Fruit fly (Drosophila melanogaster) whole organism, embryonic: ENCODE results near the gene CG33181.
A peak's percentile ranks its signal among the peaks of the same experiment; 100 is the strongest.

Experiments used
- ATbp ChIP-seq: fragments of 200-800 bp; sonication (Bioruptor generic); optimal IDR thresholded peaks from 2 replicates; lab custom pipeline; 2017; ENCODE audit warnings: missing biosample characterization, mild to moderate bottlenecking, missing genetic modification characterization, missing genetic modification reagents
- Abd-B ChIP-seq: fragments of 200-800 bp; sonication (Bioruptor generic); optimal IDR thresholded peaks from 2 replicates; lab custom pipeline; 2018; ENCODE audit warnings: missing biosample characterization, mild to moderate bottlenecking, missing genetic modification characterization, moderate library complexity
- Aef1 ChIP-seq: fragments of 200-800 bp; sonication (Bioruptor generic); IDR thresholded peaks from 3 replicates; pipeline ENCODE4 v1.3.6; 2022; ENCODE audit warnings: missing biosample characterization, missing genetic modification characterization
- Blimp-1 ChIP-seq: fragments of 200-800 bp; sonication (Bioruptor generic); optimal IDR thresholded peaks from 3 replicates; lab custom pipeline; 2018; ENCODE audit warnings: missing biosample characterization, missing genetic modification characterization, mild to moderate bottlenecking, moderate library complexity, missing genetic modification reagents
- CG10462 ChIP-seq: fragments of 200-800 bp; sonication (Bioruptor generic); optimal IDR thresholded peaks from 2 replicates; lab custom pipeline; 2016; ENCODE audit warnings: missing biosample characterization, missing genetic modification characterization
- CG11504 ChIP-seq: fragments of 200-800 bp; sonication (Bioruptor generic); optimal IDR thresholded peaks from 3 replicates; lab custom pipeline; 2019; ENCODE audit warnings: missing biosample characterization, mild to moderate bottlenecking, missing genetic modification characterization, moderate library complexity
- CG11695 ChIP-seq: fragments of 200-800 bp; sonication (Bioruptor generic); IDR thresholded peaks from 3 replicates; pipeline ENCODE4 v1.3.6; 2022; ENCODE audit warnings: missing biosample characterization, missing genetic modification characterization
- CG11696 ChIP-seq: fragments of 200-800 bp; sonication (Bioruptor generic); IDR thresholded peaks from 2 replicates; pipeline ENCODE4 v1.3.6; 2022; ENCODE audit warnings: missing biosample characterization, missing genetic modification characterization
- CG1233 ChIP-seq: fragments of 200-800 bp; sonication (Bioruptor generic); optimal IDR thresholded peaks from 4 replicates; lab custom pipeline; 2018; ENCODE audit warnings: missing biosample characterization, mild to moderate bottlenecking, missing genetic modification characterization
- CG1602 ChIP-seq: fragments of 200-800 bp; sonication (Bioruptor generic); optimal IDR thresholded peaks from 3 replicates; lab custom pipeline; 2016; ENCODE audit warnings: missing biosample characterization, missing genetic modification characterization
- CG1603 ChIP-seq: fragments of 200-800 bp; sonication (Bioruptor generic); optimal IDR thresholded peaks from 2 replicates; lab custom pipeline; 2019; ENCODE audit warnings: missing biosample characterization, mild to moderate bottlenecking, missing genetic modification characterization, moderate library complexity
- CG17359 ChIP-seq: fragments of 200-800 bp; sonication (Bioruptor generic); optimal IDR thresholded peaks from 3 replicates; lab custom pipeline; 2018; ENCODE audit warnings: missing biosample characterization, mild to moderate bottlenecking, missing genetic modification characterization, moderate library complexity
- CG17802 ChIP-seq: fragments of 200-800 bp; sonication (Bioruptor generic); optimal IDR thresholded peaks from 2 replicates; lab custom pipeline; 2018; ENCODE audit warnings: missing biosample characterization, mild to moderate bottlenecking, missing genetic modification characterization, moderate library complexity
- CG18619 ChIP-seq: fragments of 200-800 bp; sonication (Bioruptor generic); optimal IDR thresholded peaks from 3 replicates; lab custom pipeline; 2017; ENCODE audit warnings: missing biosample characterization, mild to moderate bottlenecking, missing genetic modification characterization
- CG2199 ChIP-seq: fragments of 200-800 bp; sonication (Bioruptor generic); IDR thresholded peaks from 3 replicates; pipeline ENCODE4 v1.3.6; 2022; ENCODE audit warnings: missing biosample characterization, missing genetic modification characterization
- CG9215 ChIP-seq: fragments of 200-800 bp; sonication (Bioruptor generic); IDR thresholded peaks from 2 replicates; pipeline ENCODE4 v1.3.6; 2022; ENCODE audit warnings: missing biosample characterization, missing genetic modification characterization
- Dfd ChIP-seq, 2 experiments: fragments of >200 bp; optimal IDR thresholded peaks; 2 replicates each; lab custom pipeline; 2017; ENCODE audit warnings: missing biosample characterization in 2 of 2, missing genetic modification characterization in 2 of 2
- Dp ChIP-seq: fragments of 200-800 bp; sonication (Bioruptor generic); optimal IDR thresholded peaks from 2 replicates; lab custom pipeline; 2018; ENCODE audit warnings: missing biosample characterization, mild to moderate bottlenecking, missing genetic modification characterization, moderate library complexity
- Eip74EF ChIP-seq, 2 experiments: fragments of 200-800 bp in 1 of 2; fragments of >200 bp in 1 of 2; sonication (Bioruptor generic) in 1 of 2; optimal IDR thresholded peaks; 2 replicates each; lab custom pipeline; 2017 to 2019; ENCODE audit warnings: missing biosample characterization in 2 of 2, missing genetic modification characterization in 2 of 2, mild to moderate bottlenecking in 1 of 2, moderate library complexity in 1 of 2
- Hr3 ChIP-seq: fragments of 200-800 bp; sonication (Bioruptor generic); optimal IDR thresholded peaks from 3 replicates; lab custom pipeline; 2016; ENCODE audit warnings: missing biosample characterization, missing genetic modification characterization
- Hr51 ChIP-seq, 2 experiments: fragments of 200-800 bp; sonication (Bioruptor generic); optimal IDR thresholded peaks; 2 replicates in 1 of 2; 3 replicates in 1 of 2; lab custom pipeline; 2016 to 2018; ENCODE audit warnings: missing biosample characterization in 2 of 2, missing genetic modification characterization in 2 of 2, mild to moderate bottlenecking in 1 of 2, moderate library complexity in 1 of 2
- Kr ChIP-seq: fragments of 200-800 bp; sonication (Bioruptor generic); optimal IDR thresholded peaks from 2 replicates; lab custom pipeline; 2017; ENCODE audit warnings: missing biosample characterization, mild to moderate bottlenecking, missing genetic modification characterization
- MTF-1 ChIP-seq: fragments of 200-800 bp; sonication (Bioruptor generic); optimal IDR thresholded peaks from 2 replicates; lab custom pipeline; 2018; ENCODE audit warnings: missing biosample characterization, mild to moderate bottlenecking, missing genetic modification characterization, borderline replicate concordance
- Med ChIP-seq: fragments of 200-800 bp; sonication (Bioruptor generic); peaks from one replicate; lab custom pipeline; 2016; ENCODE audit warnings: missing biosample characterization, missing genetic modification characterization, mild to moderate bottlenecking, inconsistent platforms, moderate library complexity
- Mrtf ChIP-seq: fragments of 200-800 bp; sonication (Bioruptor generic); IDR thresholded peaks from 3 replicates; pipeline ENCODE4 v1.3.6; 2022; ENCODE audit warnings: missing biosample characterization, missing genetic modification characterization
- Xrp1 ChIP-seq: fragments of 200-800 bp; sonication (Bioruptor generic); IDR thresholded peaks from 2 replicates; pipeline ENCODE4 v1.3.6; 2022; ENCODE audit warnings: missing biosample characterization, missing genetic modification characterization
- ac ChIP-seq: fragments of 200-800 bp; sonication (Bioruptor generic); optimal IDR thresholded peaks from 3 replicates; lab custom pipeline; 2017; ENCODE audit warnings: missing biosample characterization, mild to moderate bottlenecking, missing genetic modification characterization
- bsh ChIP-seq, 2 experiments: fragments of 200-800 bp; sonication (Bioruptor generic); optimal IDR thresholded peaks; 2 replicates each; lab custom pipeline; 2017 to 2018; ENCODE audit warnings: mild to moderate bottlenecking in 2 of 2, missing biosample characterization in 2 of 2, missing genetic modification characterization in 2 of 2, moderate library complexity in 1 of 2
- btn ChIP-seq: fragments of 200-800 bp; sonication (Bioruptor generic); optimal IDR thresholded peaks from 2 replicates; lab custom pipeline; 2016; ENCODE audit warnings: missing biosample characterization, missing genetic modification characterization
- caup ChIP-seq: fragments of 200-800 bp; sonication (Bioruptor generic); optimal IDR thresholded peaks from 3 replicates; lab custom pipeline; 2017; ENCODE audit warnings: missing biosample characterization, mild to moderate bottlenecking, missing genetic modification characterization, moderate library complexity; ENCODE audit not compliant: severe bottlenecking
- ci ChIP-seq: fragments of 200-800 bp; sonication (Bioruptor generic); IDR thresholded peaks from 3 replicates; pipeline ENCODE4 v1.3.6; 2022; ENCODE audit warnings: missing biosample characterization, missing genetic modification characterization
- cwo ChIP-seq: fragments of 200-800 bp; sonication (Bioruptor generic); optimal IDR thresholded peaks from 3 replicates; lab custom pipeline; 2017; ENCODE audit warnings: missing biosample characterization, missing genetic modification characterization, mild to moderate bottlenecking, moderate library complexity, missing genetic modification reagents
- en ChIP-seq: fragments of 200-800 bp; sonication (Bioruptor generic); optimal IDR thresholded peaks from 2 replicates; lab custom pipeline; 2016; ENCODE audit warnings: missing biosample characterization, missing genetic modification characterization
- esg ChIP-seq: fragments of 200-800 bp; sonication (Bioruptor generic); conservative IDR thresholded peaks from 2 replicates; pipeline ENCODE4 v1.3.6; 2022; ENCODE audit warnings: missing biosample characterization, missing genetic modification characterization
- ind ChIP-seq: fragments of 200-800 bp; sonication (Bioruptor generic); optimal IDR thresholded peaks from 3 replicates; lab custom pipeline; 2016; ENCODE audit warnings: missing biosample characterization, missing genetic modification characterization
- jing ChIP-seq: fragments of 200-800 bp; sonication (Bioruptor generic); optimal IDR thresholded peaks from 2 replicates; lab custom pipeline; 2018; ENCODE audit warnings: missing biosample characterization, mild to moderate bottlenecking, missing genetic modification characterization
- ken ChIP-seq: fragments of 200-800 bp; sonication (Bioruptor generic); IDR thresholded peaks from 3 replicates; pipeline ENCODE4 v1.3.6; 2022; ENCODE audit warnings: missing biosample characterization, missing genetic modification characterization
- lab ChIP-seq: fragments of 200-800 bp; sonication (Bioruptor generic); optimal IDR thresholded peaks from 3 replicates; lab custom pipeline; 2017; ENCODE audit warnings: missing biosample characterization, missing genetic modification characterization, mild to moderate bottlenecking, moderate library complexity, missing genetic modification reagents
- nom ChIP-seq: fragments of 200-800 bp; sonication (Bioruptor generic); optimal IDR thresholded peaks from 2 replicates; lab custom pipeline; 2017; ENCODE audit warnings: missing biosample characterization, missing genetic modification characterization, mild to moderate bottlenecking, moderate library complexity, missing genetic modification reagents
- row ChIP-seq: fragments of 200-800 bp; sonication (Bioruptor generic); IDR thresholded peaks from 3 replicates; pipeline ENCODE4 v1.3.6; 2022; ENCODE audit warnings: missing biosample characterization, missing genetic modification characterization
- sens ChIP-seq: fragments of 200-800 bp; sonication (Bioruptor generic); peaks from one replicate; lab custom pipeline; 2016; ENCODE audit warnings: missing biosample characterization, missing genetic modification characterization
- tio ChIP-seq: fragments of 200-800 bp; sonication (Bioruptor generic); optimal IDR thresholded peaks from 2 replicates; lab custom pipeline; 2017; ENCODE audit warnings: missing biosample characterization, missing genetic modification characterization, inconsistent platforms
- zf30C ChIP-seq: fragments of 200-800 bp; sonication (Bioruptor generic); optimal IDR thresholded peaks from 3 replicates; lab custom pipeline; 2018; ENCODE audit warnings: missing biosample characterization, mild to moderate bottlenecking, missing genetic modification characterization

The CG33181 gene

DNA sequence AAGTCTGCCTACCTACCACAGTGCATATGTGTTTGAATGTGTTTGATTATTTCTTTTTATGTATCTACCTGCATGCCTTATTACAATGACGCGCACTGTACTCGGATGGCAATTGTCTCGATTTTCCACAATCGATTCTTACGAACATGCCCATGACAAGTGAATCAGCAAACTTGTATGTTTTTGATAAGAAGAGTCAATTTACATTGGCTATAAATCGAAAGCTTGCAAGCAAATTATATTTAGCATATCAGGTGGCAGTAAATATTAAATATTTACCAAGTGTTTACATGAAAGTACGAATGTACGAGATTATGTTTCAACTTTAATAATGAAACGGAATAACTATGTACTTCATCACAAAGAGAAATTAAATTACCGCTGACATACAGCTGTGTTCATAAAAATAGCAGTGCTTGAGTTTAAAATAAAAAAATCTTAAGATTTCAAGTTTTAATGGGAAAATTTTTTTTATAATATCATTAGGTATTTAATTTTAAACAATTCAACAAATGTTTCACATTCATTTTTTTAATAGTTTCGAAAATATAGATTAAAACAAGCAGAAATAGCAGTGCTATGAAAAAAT, 29.6 kb upstream of the CG33181 start:
- TF ChIP-seq caup (GFP tag; lab: Kevin White, UChicago) (no peak), cwo (GFP tag; lab: Kevin White, UChicago) (no peak), lab (GFP tag; lab: Kevin White, UChicago) (peak; percentile 7), Hr3 (GFP tag; lab: Kevin White, UChicago) (no peak), bsh (GFP tag; optimal IDR thresholded peaks at IDR 0.05; lab: Kevin White, UChicago) (peak in 1 of 2 experiments; percentile 19), ken (GFP tag; lab: Robert Waterston, UW) (no peak), CG18619 (GFP tag; lab: Kevin White, UChicago) (no peak), CG1233 (GFP tag; lab: Kevin White, UChicago) (peak; percentile 2), nom (GFP tag; lab: Kevin White, UChicago) (peak; percentile 54), Eip74EF (GFP tag; optimal IDR thresholded peaks at IDR 0.05; lab: Kevin White, UChicago) (no peak), CG10462 (no peak), CG11696 (GFP tag; lab: Robert Waterston, UW) (peak; percentile 54; the same call in 1 of the 2 replicates), ind (no peak), Kr (GFP tag; lab: Kevin White, UChicago) (no peak), Blimp-1 (GFP tag; lab: Kevin White, UChicago) (peak; percentile 5), ac (GFP tag; lab: Kevin White, UChicago) (no peak), CG17802 (tag; lab: Kevin White, UChicago) (no peak), CG9215 (no peak), MTF-1 (GFP tag; lab: Kevin White, UChicago) (no peak), CG1602 (GFP tag; lab: Kevin White, UChicago) (no peak), CG2199 (GFP tag; lab: Robert Waterston, UW) (no peak), btn (GFP tag; lab: Kevin White, UChicago) (no peak), ci (GFP tag; lab: Robert Waterston, UW) (no peak), Hr51 (GFP tag; optimal IDR thresholded peaks at IDR 0.05; lab: Kevin White, UChicago) (no peak), esg (GFP tag; lab: Robert Waterston, UW) (no peak), CG11695 (0 out of 3 replicates have a peak, but pooled peaks have one; percentile 29), Dp (GFP tag; lab: Kevin White, UChicago) (no peak), Aef1 (GFP tag; lab: Robert Waterston, UW) (no peak), en (GFP tag; lab: Kevin White, UChicago) (no peak), jing (GFP tag; lab: Kevin White, UChicago) (no peak), Med (peak; percentile 0), ATbp (GFP tag; lab: Kevin White, UChicago) (peak; percentile 8), sens (GFP tag; lab: Kevin White, UChicago) (peak; percentile 71), CG17359 (tag; lab: Kevin White, UChicago) (peak; percentile 19), CG1603 (tag; lab: Kevin White, UChicago) (peak; percentile 20), Abd-B (GFP tag; lab: Kevin White, UChicago) (no peak), CG11504 (tag; lab: Kevin White, UChicago) (peak; percentile 9)

DNA sequence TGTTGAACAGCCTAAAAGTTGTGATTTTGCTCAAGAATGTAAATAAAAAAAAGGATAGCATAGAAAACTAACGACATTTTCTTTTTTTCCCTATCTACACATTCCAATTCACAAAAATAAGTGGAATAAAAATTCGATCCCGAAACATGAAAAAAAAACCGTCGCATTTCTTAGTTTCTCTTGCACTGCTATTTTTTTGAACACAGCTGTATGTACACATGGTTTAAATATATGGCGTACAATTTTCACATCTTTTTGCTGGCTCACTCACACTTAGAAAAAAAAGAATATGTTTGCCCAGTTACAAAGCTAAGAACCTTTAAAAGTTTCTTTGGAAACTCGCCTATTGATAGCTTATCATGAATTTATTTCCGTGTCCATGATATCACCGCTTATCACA, 28.9 kb upstream of the CG33181 start:
- peak; percentile 17 for TF ChIP-seq zf30C (GFP tag; lab: Kevin White, UChicago)
- no peak for TF ChIP-seq Dfd (GFP tag; optimal IDR thresholded peaks at IDR 0.05; lab: Kevin White, UChicago)
- TF ChIP-seq row, result 0 out of 3 replicates have a peak, but pooled peaks have one; percentile 17
- peak; percentile 21 for TF ChIP-seq sens (GFP tag; lab: Kevin White, UChicago)
- TF ChIP-seq CG11696 (GFP tag; lab: Robert Waterston, UW), result peak; percentile 64
- 0 out of 3 replicates have a peak, but pooled peaks have one; percentile 34 for TF ChIP-seq Mrtf (GFP tag; lab: Robert Waterston, UW)
- 0 out of 2 replicates have a peak, but pooled peaks have one; percentile 22 for TF ChIP-seq Xrp1 (GFP tag; lab: Robert Waterston, UW)
- peak; percentile 4 for TF ChIP-seq tio (GFP tag; lab: Kevin White, UChicago)
- no peak for TF ChIP-seq Hr51 (GFP tag; optimal IDR thresholded peaks at IDR 0.05; lab: Kevin White, UChicago)
